Fruit fly (Drosophila melanogaster) S2 (cell line): ENCODE results near the gene Exd2.

Source experiments
- CG8478 ChIP-seq: fragments of >200 bp; optimal IDR thresholded peaks from 2 replicates; lab custom pipeline; 2018
- CTCF ChIP-seq, 2 experiments: fragments of >200 bp; optimal IDR thresholded peaks; 2 replicates each; lab custom pipeline; 2018

dm6 chr3R:11393896-11394295 is 41.6 kb downstream of the Exd2 start:
- TF ChIP-seq CTCF (optimal IDR thresholded peaks at IDR 0.05; lab: Kevin White, UChicago), result peak; percentile 83 to 86
- no peak for TF ChIP-seq CG8478 (lab: Kevin White, UChicago)
